Worm (Caenorhabditis elegans): ENCODE measurements around the gene Y73F8A.10.
"Not testable (repeated sequence)": the region's sequence is repeated elsewhere in the genome, so short reads cannot be mapped to it uniquely, and the experiment has no call there.

DNA sequence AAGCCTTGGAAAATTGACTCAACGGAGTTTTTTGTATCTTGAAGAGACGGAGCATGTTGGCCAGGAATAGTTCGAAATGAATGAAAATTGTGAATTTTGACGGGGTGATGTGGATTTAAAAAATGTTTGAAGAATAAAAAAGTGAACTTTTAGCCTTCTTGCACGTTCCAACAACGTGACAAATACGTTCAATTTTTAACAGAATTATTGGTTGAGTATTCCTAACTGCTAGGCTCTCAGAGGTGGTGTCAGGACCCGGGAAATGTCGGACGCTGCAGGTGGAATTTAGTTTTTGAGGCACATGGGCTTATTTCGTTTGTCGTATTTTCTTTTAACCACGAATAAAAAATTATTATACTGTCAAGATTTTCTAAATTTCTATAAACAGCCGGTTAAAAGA, 24.8 kb downstream of the Y73F8A.10 start, which contains the start of gene Y73F8A.14:
- TF ChIP-seq K12H6.12 (tag; optimal IDR thresholded peaks at IDR 0.05); unc-62 (GFP tag; optimal IDR thresholded peaks at IDR 0.05); nhr-27 (tag; optimal IDR thresholded peaks at IDR 0.05); unc-130 (GFP tag; optimal IDR thresholded peaks at IDR 0.05); sdz-38 (tag; optimal IDR thresholded peaks at IDR 0.05); F49E8.2 (tag; optimal IDR thresholded peaks at IDR 0.05; ENCODE audit: insufficient read depth); tlf-1 (GFP tag; optimal IDR thresholded peaks at IDR 0.05); ama-1 (optimal IDR thresholded peaks at IDR 0.05); ama-1 (GFP tag; optimal IDR thresholded peaks at IDR 0.05); rcor-1 (GFP tag; IDR thresholded peaks at IDR 0.05); nhr-80 (tag; optimal IDR thresholded peaks at IDR 0.05): not testable (repeated sequence)
